Worm (Caenorhabditis elegans): ENCODE data around the gene cyd-1.

cyd-1 gene

ce11 chrII:12996249-12996648, 15.9 kb downstream of the cyd-1 start, which contains the start of gene hphd-1 (continued):
- TF ChIP-seq unc-39 (tag; optimal IDR thresholded peaks at IDR 0.05) (no peak), madf-9 (GFP tag; conservative IDR thresholded peaks at IDR 0.05) (no peak), php-3 (GFP tag; IDR thresholded peaks at IDR 0.05) (peak; percentile 89), set-16 (GFP tag; IDR thresholded peaks at IDR 0.05) (no peak), T26A8.4 (GFP tag; IDR thresholded peaks at IDR 0.05) (peak; percentile 13; the same call in 1 of the 2 replicates), hlh-30 (tag; optimal IDR thresholded peaks at IDR 0.05; ENCODE audit: insufficient read depth) (peak; percentile 93), dmd-6 (GFP tag; IDR thresholded peaks at IDR 0.05) (peak; percentile 80), mxl-3 (GFP tag; optimal IDR thresholded peaks at IDR 0.05) (peak; percentile 82), nhr-77 (tag; optimal IDR thresholded peaks at IDR 0.05) (peak; percentile 59), mdl-1 (tag; optimal IDR thresholded peaks at IDR 0.05) (peak; percentile 35 to 95), dpl-1 (GFP tag; optimal IDR thresholded peaks at IDR 0.05) (peak; percentile 35), daf-16 (GFP tag; optimal IDR thresholded peaks at IDR 0.05) (peak in 1 of 2 experiments; percentile 32), daf-16 (tag; optimal IDR thresholded peaks at IDR 0.05) (peak; percentile 97), nhr-10 (tag; optimal IDR thresholded peaks at IDR 0.05) (peak; percentile 83)

DNA sequence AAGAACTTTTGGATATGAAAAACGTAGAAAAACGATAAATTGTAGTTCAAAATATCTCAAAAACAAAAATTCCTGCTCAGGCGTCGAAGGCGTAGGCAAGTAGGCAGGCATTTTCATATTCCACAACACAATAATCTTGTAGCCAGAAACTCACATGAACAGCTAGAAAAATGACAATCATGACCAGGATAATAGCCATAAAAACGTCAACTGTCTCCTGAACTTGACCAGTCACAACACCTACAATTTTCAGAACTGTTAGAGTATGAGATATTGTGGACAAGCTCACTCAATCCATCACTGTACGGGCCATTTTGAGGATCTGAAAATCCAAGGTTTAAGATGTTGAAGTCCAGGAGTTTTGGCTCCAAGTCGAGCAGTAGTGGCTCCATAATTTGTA, 17.0 kb downstream of the cyd-1 start, which contains the start of gene Y38F1A.7:
Gene Y38F1A.7, minus strand, starts transcription at position 392 of the 400 bp plus-strand sequence.
- TF ChIP-seq Y48G9A.11 (GFP tag; IDR thresholded peaks at IDR 0.05) (no peak), unc-62 (GFP tag; optimal IDR thresholded peaks at IDR 0.05 in 1 of 2) (peak in 1 of 2 experiments; percentile 92), unc-62 (tag; optimal IDR thresholded peaks at IDR 0.05) (no peak)

- TF ChIP-seq mdl-1 (tag; optimal IDR thresholded peaks at IDR 0.05) (no peak), ceh-82 (tag; optimal IDR thresholded peaks at IDR 0.05) (no peak), lin-1 (GFP tag; IDR thresholded peaks at IDR 0.05) (no peak), egl-43 (GFP tag; IDR thresholded peaks at IDR 0.05) (no peak), dmd-6 (GFP tag; IDR thresholded peaks at IDR 0.05) (no peak), Y5F2A.4 (GFP tag; optimal IDR thresholded peaks at IDR 0.05) (no peak), spr-3 (GFP tag; optimal IDR thresholded peaks at IDR 0.05) (no peak), tag-97 (GFP tag; IDR thresholded peaks at IDR 0.05) (no peak), F26F4.8 (GFP tag; conservative IDR thresholded peaks at IDR 0.05) (no peak), Y75B8A.6 (GFP tag; IDR thresholded peaks at IDR 0.05) (no peak), lin-13 (GFP tag; optimal IDR thresholded peaks at IDR 0.05) (no peak), ZK546.5 (tag; optimal IDR thresholded peaks at IDR 0.05) (no peak), nhr-10 (tag; optimal IDR thresholded peaks at IDR 0.05) (no peak)
These were observed 20.4 kb downstream of the cyd-1 start, which contains the start of gene Y38F1A.8 for ce11 chrII:13000753-13001152. Gene Y38F1A.8, minus strand, starts transcription at chrII:13000853.

DNA sequence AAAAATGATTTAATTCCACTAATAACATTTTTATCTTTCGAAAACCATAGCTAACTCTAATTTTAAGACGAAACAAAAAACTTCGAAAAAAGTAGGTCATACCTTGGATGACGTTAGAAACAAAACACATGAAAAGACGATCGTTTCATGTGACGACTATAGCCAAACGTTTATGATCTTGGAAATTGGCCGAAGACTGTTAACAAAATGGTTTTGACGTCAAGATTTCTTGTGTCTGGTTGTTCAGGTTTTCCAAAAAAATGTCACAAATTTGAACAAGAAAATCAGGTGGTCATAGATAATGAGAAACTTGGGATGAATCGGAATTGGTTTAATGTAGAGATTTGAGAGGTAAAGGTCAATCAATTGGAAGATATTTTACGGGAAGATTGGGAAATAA, 22.9 kb downstream of the cyd-1 start:
- TF ChIP-seq ceh-44 (GFP tag; IDR thresholded peaks at IDR 0.05) (no peak), hlh-30 (tag; optimal IDR thresholded peaks at IDR 0.05; ENCODE audit: insufficient read depth) (peak; percentile 60)

DNA sequence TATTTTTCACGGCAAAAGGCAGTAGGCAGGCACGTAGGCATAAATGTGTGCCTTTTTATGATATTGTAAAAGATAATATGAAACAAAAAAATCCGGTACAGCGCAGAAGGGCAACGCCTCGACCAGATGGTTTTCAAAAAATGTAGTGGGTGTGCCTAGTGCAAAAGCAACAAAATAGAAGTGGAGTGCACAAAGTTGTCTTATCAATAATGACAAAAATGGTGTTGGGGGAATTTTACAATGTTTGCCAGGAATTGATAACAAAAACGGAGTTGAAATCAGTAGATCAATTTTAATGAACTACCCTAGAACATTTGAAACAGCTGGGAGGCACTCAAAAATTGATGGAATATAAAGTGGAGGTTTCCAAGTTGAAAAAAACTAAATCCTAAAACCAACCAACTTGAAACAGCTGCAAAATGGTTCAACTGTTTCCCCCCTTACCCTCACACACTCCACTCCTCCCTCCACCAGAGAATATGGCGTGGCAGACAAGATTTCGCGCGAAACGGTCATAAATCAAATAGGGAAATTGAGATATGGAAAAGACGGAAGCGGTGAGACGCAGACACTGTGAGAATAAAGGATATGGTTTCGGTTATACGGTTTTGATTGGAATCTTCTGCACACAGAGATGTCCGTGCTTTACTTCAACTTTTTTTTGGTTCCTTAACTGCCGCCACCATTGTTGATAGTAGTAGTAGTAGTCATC, 23.9 kb downstream of the cyd-1 start:
- TF ChIP-seq ctbp-1 (GFP tag; IDR thresholded peaks at IDR 0.05) (no peak), mes-2 (tag; optimal IDR thresholded peaks at IDR 0.05; ENCODE audit: poor library complexity, severe bottlenecking) (no peak), tra-1 (GFP tag; IDR thresholded peaks at IDR 0.05) (0 out of 2 replicates have a peak, but pooled peaks have one; percentile 7), dve-1 (tag; optimal IDR thresholded peaks at IDR 0.05; ENCODE audit: insufficient read depth) (peak; percentile 51), T26A8.4 (GFP tag; IDR thresholded peaks at IDR 0.05) (no peak), aha-1 (tag) (peak; percentile 88), pqm-1 (tag; optimal IDR thresholded peaks at IDR 0.05) (peak; percentile 64), unc-62 (GFP tag; optimal IDR thresholded peaks at IDR 0.05 in 1 of 2) (peak in 1 of 2 experiments; percentile 97), unc-62 (tag; optimal IDR thresholded peaks at IDR 0.05) (no peak), nhr-25 (tag; optimal IDR thresholded peaks at IDR 0.05; ENCODE audit: borderline replicate concordance, insufficient read depth) (no peak), nhr-48 (tag; optimal IDR thresholded peaks at IDR 0.05) (peak; percentile 55), nhr-28 (tag; optimal IDR thresholded peaks at IDR 0.05) (peak; percentile 97), saeg-2 (GFP tag; IDR thresholded peaks at IDR 0.05) (no peak), hlh-11 (tag; optimal IDR thresholded peaks at IDR 0.05) (peak; percentile 63), dmd-6 (GFP tag; IDR thresholded peaks at IDR 0.05) (peak; percentile 63), mxl-3 (GFP tag; optimal IDR thresholded peaks at IDR 0.05) (peak; percentile 10), hif-1 (tag; optimal IDR thresholded peaks at IDR 0.05) (no peak), Y75B8A.6 (GFP tag; IDR thresholded peaks at IDR 0.05) (no peak), ztf-7 (tag; optimal IDR thresholded peaks at IDR 0.05) (no peak), ceh-28 (tag; optimal IDR thresholded peaks at IDR 0.05) (no peak)
